Fruit fly (Drosophila melanogaster) whole organism, embryonic: Measurements from ENCODE around the gene sad.

Experiments
- Aef1 ChIP-seq: fragments of 200-800 bp; sonication (Bioruptor generic); IDR thresholded peaks from 3 replicates; pipeline ENCODE4 v1.3.6; 2022; ENCODE audit warnings: missing biosample characterization, missing genetic modification characterization
- Bdp1 ChIP-seq: fragments of 200-800 bp; sonication (Bioruptor generic); optimal IDR thresholded peaks from 3 replicates; lab custom pipeline; 2016; ENCODE audit warnings: missing biosample characterization, missing genetic modification characterization
- Bgb ChIP-seq: fragments of 200-800 bp; sonication (Bioruptor generic); IDR thresholded peaks from 2 replicates; pipeline ENCODE4 v1.3.6; 2022; ENCODE audit warnings: missing biosample characterization, missing genetic modification characterization; ENCODE audit not compliant: partially characterized antibody
- Bteb2 ChIP-seq: fragments of 200-800 bp; sonication (Bioruptor generic); optimal IDR thresholded peaks from 2 replicates; lab custom pipeline; 2016; ENCODE audit warnings: missing biosample characterization, missing genetic modification characterization
- CG10321 ChIP-seq: fragments of 200-800 bp; sonication (Bioruptor generic); IDR thresholded peaks from 2 replicates; pipeline ENCODE4 v1.3.6; 2022; ENCODE audit warnings: missing biosample characterization, missing genetic modification characterization
- CG10979 ChIP-seq: fragments of 200-800 bp; sonication (Bioruptor generic); optimal IDR thresholded peaks from 2 replicates; lab custom pipeline; 2018; ENCODE audit warnings: missing biosample characterization, mild to moderate bottlenecking, missing genetic modification characterization, moderate library complexity
- CG11560 ChIP-seq: fragments of 200-800 bp; sonication (Bioruptor generic); IDR thresholded peaks from 3 replicates; pipeline ENCODE4 v1.3.6; 2022; ENCODE audit warnings: missing biosample characterization, missing genetic modification characterization
- CG12071 ChIP-seq: fragments of 200-800 bp; sonication (Bioruptor generic); optimal IDR thresholded peaks from 3 replicates; lab custom pipeline; 2018; ENCODE audit warnings: missing biosample characterization, mild to moderate bottlenecking, missing genetic modification characterization
- CG14667 ChIP-seq: fragments of 200-800 bp; sonication (Bioruptor generic); IDR thresholded peaks from 2 replicates; pipeline ENCODE4 v1.3.6; 2022; ENCODE audit warnings: missing biosample characterization, missing genetic modification characterization
- CG15073 ChIP-seq: fragments of 200-800 bp; sonication (Bioruptor generic); optimal IDR thresholded peaks from 2 replicates; lab custom pipeline; 2016; ENCODE audit warnings: missing biosample characterization, missing genetic modification characterization
- CG15514 ChIP-seq: fragments of 200-800 bp; sonication (Bioruptor generic); optimal IDR thresholded peaks from 3 replicates; lab custom pipeline; 2017; ENCODE audit warnings: missing biosample characterization, missing genetic modification characterization, mild to moderate bottlenecking, moderate library complexity, missing genetic modification reagents
- CG15696 ChIP-seq: fragments of 200-800 bp; sonication (Bioruptor generic); optimal IDR thresholded peaks from 2 replicates; lab custom pipeline; 2019; ENCODE audit warnings: missing biosample characterization, mild to moderate bottlenecking, missing genetic modification characterization, moderate library complexity
- CG17359 ChIP-seq: fragments of 200-800 bp; sonication (Bioruptor generic); optimal IDR thresholded peaks from 3 replicates; lab custom pipeline; 2018; ENCODE audit warnings: missing biosample characterization, mild to moderate bottlenecking, missing genetic modification characterization, moderate library complexity
- CG17829 ChIP-seq: fragments of 200-800 bp; optimal IDR thresholded peaks from 2 replicates; lab custom pipeline; 2019; ENCODE audit warnings: missing biosample characterization, mild to moderate bottlenecking, missing genetic modification characterization, moderate library complexity
- CG18599 ChIP-seq: fragments of 200-800 bp; sonication (Bioruptor generic); optimal IDR thresholded peaks from 3 replicates; lab custom pipeline; 2017; ENCODE audit warnings: missing biosample characterization, missing genetic modification characterization, mild to moderate bottlenecking, moderate library complexity, missing genetic modification reagents
- CG18619 ChIP-seq: fragments of 200-800 bp; sonication (Bioruptor generic); optimal IDR thresholded peaks from 3 replicates; lab custom pipeline; 2017; ENCODE audit warnings: missing biosample characterization, mild to moderate bottlenecking, missing genetic modification characterization
- CG2712 ChIP-seq: fragments of 200-800 bp; optimal IDR thresholded peaks from 3 replicates; lab custom pipeline; 2019; ENCODE audit warnings: missing biosample characterization, mild to moderate bottlenecking, missing genetic modification characterization, moderate library complexity
- CG30403 ChIP-seq: fragments of 200-800 bp; sonication (Bioruptor generic); optimal IDR thresholded peaks from 3 replicates; lab custom pipeline; 2016; ENCODE audit warnings: missing biosample characterization, missing genetic modification characterization
- CG31224 ChIP-seq: fragments of 200-800 bp; sonication (Bioruptor generic); IDR thresholded peaks from 2 replicates; pipeline ENCODE4 v1.3.6; 2022; ENCODE audit warnings: missing biosample characterization, missing genetic modification characterization
- CG4328 ChIP-seq: fragments of 200-800 bp; sonication (Bioruptor generic); optimal IDR thresholded peaks from 3 replicates; lab custom pipeline; 2017; ENCODE audit warnings: missing biosample characterization, missing genetic modification reagents, missing genetic modification characterization
- CG4854 ChIP-seq: fragments of 200-800 bp; sonication (Bioruptor generic); optimal IDR thresholded peaks from 2 replicates; lab custom pipeline; 2016; ENCODE audit warnings: missing biosample characterization, missing genetic modification characterization, inconsistent platforms
- CG5180 ChIP-seq: fragments of 200-800 bp; sonication (Bioruptor generic); optimal IDR thresholded peaks from 3 replicates; lab custom pipeline; 2017; ENCODE audit warnings: missing biosample characterization, missing genetic modification characterization, mild to moderate bottlenecking, moderate library complexity, missing genetic modification reagents
- CG7556 ChIP-seq: fragments of 200-800 bp; sonication (Bioruptor generic); optimal IDR thresholded peaks from 2 replicates; lab custom pipeline; 2017; ENCODE audit warnings: missing biosample characterization, mild to moderate bottlenecking, missing genetic modification characterization
- CG8281 ChIP-seq: fragments of 200-800 bp; sonication (Bioruptor generic); optimal IDR thresholded peaks from 2 replicates; lab custom pipeline; 2018; ENCODE audit warnings: missing biosample characterization, mild to moderate bottlenecking, missing genetic modification characterization, moderate library complexity
- CoRest ChIP-seq: fragments of 200-800 bp; sonication (Bioruptor generic); optimal IDR thresholded peaks from 3 replicates; lab custom pipeline; 2018; ENCODE audit warnings: missing biosample characterization, mild to moderate bottlenecking, missing genetic modification characterization, moderate library complexity
- Deaf1 ChIP-seq: fragments of 200-800 bp; optimal IDR thresholded peaks from 3 replicates; lab custom pipeline; 2019; ENCODE audit warnings: missing biosample characterization, mild to moderate bottlenecking, missing genetic modification characterization, moderate library complexity
- Dp ChIP-seq: fragments of 200-800 bp; sonication (Bioruptor generic); optimal IDR thresholded peaks from 2 replicates; lab custom pipeline; 2018; ENCODE audit warnings: missing biosample characterization, mild to moderate bottlenecking, missing genetic modification characterization, moderate library complexity
- Elba2 ChIP-seq: fragments of 200-800 bp; sonication (Bioruptor generic); optimal IDR thresholded peaks from 3 replicates; lab custom pipeline; 2016; ENCODE audit warnings: missing biosample characterization, missing genetic modification characterization
- Kr ChIP-seq: fragments of 200-800 bp; sonication (Bioruptor generic); optimal IDR thresholded peaks from 2 replicates; lab custom pipeline; 2017; ENCODE audit warnings: missing biosample characterization, mild to moderate bottlenecking, missing genetic modification characterization
- NFAT ChIP-seq: fragments of 200-800 bp; sonication (Bioruptor generic); IDR thresholded peaks from 2 replicates; pipeline ENCODE4 v1.3.6; 2022; ENCODE audit warnings: missing biosample characterization, missing genetic modification characterization
- NK7.1 ChIP-seq: fragments of 200-800 bp; sonication (Bioruptor generic); optimal IDR thresholded peaks from 3 replicates; lab custom pipeline; 2016; ENCODE audit warnings: missing biosample characterization, missing genetic modification characterization
- Oaz ChIP-seq: fragments of 200-800 bp; sonication (Bioruptor generic); IDR thresholded peaks from 2 replicates; pipeline ENCODE4 v1.3.6; 2022; ENCODE audit warnings: missing biosample characterization, missing genetic modification characterization
- Optix ChIP-seq: fragments of 200-800 bp; sonication (Bioruptor generic); IDR thresholded peaks from 3 replicates; pipeline ENCODE4 v1.3.6; 2022; ENCODE audit warnings: missing biosample characterization, missing genetic modification characterization
- Sry-δ ChIP-seq: fragments of 200-800 bp; sonication (Bioruptor generic); optimal IDR thresholded peaks from 2 replicates; lab custom pipeline; 2016; ENCODE audit warnings: missing biosample characterization, missing genetic modification characterization
- Tbp ChIP-seq: fragments of >200 bp; optimal IDR thresholded peaks from 2 replicates; lab custom pipeline; 2018; ENCODE audit warnings: missing biosample characterization, missing genetic modification characterization
- ab ChIP-seq: fragments of 200-800 bp; sonication (Bioruptor generic); optimal IDR thresholded peaks from 2 replicates; lab custom pipeline; 2016; ENCODE audit warnings: missing biosample characterization, missing genetic modification characterization
- bab2 ChIP-seq: fragments of 200-800 bp; sonication (Bioruptor generic); optimal IDR thresholded peaks from 2 replicates; lab custom pipeline; 2016; ENCODE audit warnings: missing biosample characterization, missing genetic modification characterization
- bbx ChIP-seq: fragments of 200-800 bp; sonication (Bioruptor generic); IDR thresholded peaks from 2 replicates; pipeline ENCODE4 v1.3.6; 2022; ENCODE audit warnings: missing biosample characterization, missing genetic modification characterization; ENCODE audit not compliant: partially characterized antibody
- dmrt99B ChIP-seq: fragments of 200-800 bp; sonication (Bioruptor generic); optimal IDR thresholded peaks from 2 replicates; lab custom pipeline; 2018; ENCODE audit warnings: missing biosample characterization, mild to moderate bottlenecking, missing genetic modification characterization, moderate library complexity
- lbe ChIP-seq: fragments of 200-800 bp; sonication (Bioruptor generic); optimal IDR thresholded peaks from 2 replicates; lab custom pipeline; 2016; ENCODE audit warnings: missing biosample characterization, mild to moderate bottlenecking, missing genetic modification characterization
- pan ChIP-seq, 4 experiments: fragments of >200 bp in 3 of 4; fragments of 200-800 bp in 1 of 4; sonication (Bioruptor generic) in 1 of 4; optimal IDR thresholded peaks in 3 of 4; IDR thresholded peaks in 1 of 4; 2 replicates each; pipeline versions ENCODE4 v1.3.6 to Lab custom; 2017 to 2022; ENCODE audit warnings: missing biosample characterization in 2 of 4, missing genetic modification characterization in 2 of 4, mixed read lengths in 1 of 4
- row ChIP-seq: fragments of 200-800 bp; sonication (Bioruptor generic); IDR thresholded peaks from 3 replicates; pipeline ENCODE4 v1.3.6; 2022; ENCODE audit warnings: missing biosample characterization, missing genetic modification characterization
- so ChIP-seq: fragments of 200-800 bp; sonication (Bioruptor generic); IDR thresholded peaks from 3 replicates; pipeline ENCODE4 v1.3.6; 2022; ENCODE audit warnings: missing biosample characterization, missing genetic modification characterization
- stc ChIP-seq: fragments of 200-800 bp; sonication (Bioruptor generic); IDR thresholded peaks from 2 replicates; pipeline ENCODE4 v1.3.6; 2022; ENCODE audit warnings: missing biosample characterization, missing genetic modification characterization
- sug ChIP-seq: fragments of 200-800 bp; optimal IDR thresholded peaks from 2 replicates; lab custom pipeline; 2019; ENCODE audit warnings: missing biosample characterization, mild to moderate bottlenecking, missing genetic modification characterization, moderate library complexity
- vnd ChIP-seq: fragments of 200-800 bp; sonication (Bioruptor generic); IDR thresholded peaks from 3 replicates; pipeline ENCODE4 v1.3.6; 2022; ENCODE audit warnings: missing biosample characterization, missing genetic modification characterization; ENCODE audit not compliant: partially characterized antibody
- zen ChIP-seq: fragments of 200-800 bp; sonication (Bioruptor generic); optimal IDR thresholded peaks from 3 replicates; lab custom pipeline; 2018; ENCODE audit warnings: missing biosample characterization, mild to moderate bottlenecking, missing genetic modification characterization, moderate library complexity

The sad gene

dm6 chr3R:11849378-11850249, 27.4 kb upstream of the sad start (continued):
- TF ChIP-seq bab2 (peak; percentile 87), CG7556 (GFP tag; lab: Kevin White, UChicago) (peak; percentile 88), CG10979 (tag; lab: Kevin White, UChicago) (peak; percentile 95), CG8281 (peak; percentile 79), Optix (GFP tag; lab: Robert Waterston, UW) (peak; percentile 93), CoRest (tag; lab: Kevin White, UChicago) (peak; percentile 92), Bgb (GFP tag; lab: Robert Waterston, UW) (no peak), dmrt99B (tag; lab: Kevin White, UChicago) (peak; percentile 96), NK7.1 (peak; percentile 81), CG31224 (GFP tag; lab: Robert Waterston, UW) (no peak), CG15073 (peak; percentile 66), CG18599 (peak; percentile 76), bbx (GFP tag; lab: Robert Waterston, UW) (no peak), CG15696 (peak; percentile 38), lbe (GFP tag; lab: Kevin White, UChicago) (no peak), Bteb2 (GFP tag; lab: Kevin White, UChicago) (peak; percentile 63), CG10321 (peak; percentile 37; the same call in 1 of the 2 replicates), CG11560 (tag; lab: Robert Waterston, UW) (peak; percentile 66), CG5180 (GFP tag; lab: Kevin White, UChicago) (peak; percentile 73), CG14667 (peak; percentile 80), Elba2 (GFP tag; lab: Kevin White, UChicago) (no peak), CG18619 (GFP tag; lab: Kevin White, UChicago) (peak; percentile 71), row (peak; percentile 83), Kr (GFP tag; lab: Kevin White, UChicago) (no peak), CG15514 (GFP tag; lab: Kevin White, UChicago) (peak; percentile 17), vnd (no peak), stc (GFP tag; lab: Robert Waterston, UW) (peak; percentile 86), Dp (GFP tag; lab: Kevin White, UChicago) (no peak), so (peak; percentile 84; the same call in 2 of the 3 replicates), CG12071 (GFP tag; lab: Kevin White, UChicago) (peak; percentile 89), Sry-δ (peak; percentile 48), pan (optimal IDR thresholded peaks at IDR 0.05; lab: Kevin White, UChicago) (no peak), pan (GFP tag; optimal IDR thresholded peaks at IDR 0.05 in 1 of 2, IDR thresholded peaks at IDR 0.05 in 1 of 2) (peak in 1 of 2 experiments; percentile 88), Deaf1 (tag; lab: Kevin White, UChicago) (peak; percentile 63), CG17359 (tag; lab: Kevin White, UChicago) (peak; percentile 96), sug (tag; lab: Kevin White, UChicago) (peak; percentile 33), zen (tag; lab: Kevin White, UChicago) (peak; percentile 66), CG17829 (tag; lab: Kevin White, UChicago) (peak; percentile 93), NFAT (GFP tag; lab: Robert Waterston, UW) (peak; percentile 36; the same call in 1 of the 2 replicates), Aef1 (GFP tag; lab: Robert Waterston, UW) (peak; percentile 79), CG30403 (GFP tag; lab: Kevin White, UChicago) (peak; percentile 88), CG2712 (peak; percentile 96), Oaz (GFP tag; lab: Robert Waterston, UW) (peak; percentile 67), ab (GFP tag; lab: Kevin White, UChicago) (peak; percentile 90), CG4328 (GFP tag; lab: Kevin White, UChicago) (peak; percentile 74), Tbp (no peak), Bdp1 (GFP tag; lab: Kevin White, UChicago) (peak; percentile 80), CG4854 (GFP tag; lab: Kevin White, UChicago) (peak; percentile 84)
- TF ChIP-seq, all 482 proteins: peak for 385
